Worm (Caenorhabditis elegans) whole organism, L2 larva: ENCODE measurements around the gene ZK1248.19.

ENCODE experiments used
- F13H6.1 ChIP-seq: sonication (generic microtip); optimal IDR thresholded peaks from 2 replicates; lab custom pipeline; 2016; ENCODE audit warnings: missing genetic modification characterization, missing compliant biosample characterization
- R02D3.7 ChIP-seq: fragments of 150-350 bp; optimal IDR thresholded peaks from 2 replicates; lab custom pipeline; 2014; ENCODE audit warnings: missing biosample characterization, missing genetic modification characterization
- Y55F3AM.14 ChIP-seq: fragments of 200-800 bp; sonication (Bioruptor generic); optimal IDR thresholded peaks from 2 replicates; lab custom pipeline; 2018; ENCODE audit warnings: mild to moderate bottlenecking, missing genetic modification characterization, missing compliant biosample characterization
- ZK546.5 ChIP-seq: sonication (generic microtip); optimal IDR thresholded peaks from 2 replicates; lab custom pipeline; 2017; ENCODE audit warnings: missing biosample characterization, missing genetic modification characterization
- alr-1 ChIP-seq: fragments of 150-350 bp; optimal IDR thresholded peaks from 2 replicates; lab custom pipeline; 2014; ENCODE audit warnings: missing biosample characterization, missing genetic modification characterization
- aly-2 ChIP-seq: fragments of 150-350 bp; optimal IDR thresholded peaks from 2 replicates; lab custom pipeline; 2014; ENCODE audit warnings: missing biosample characterization, missing genetic modification characterization
- ama-1 ChIP-seq: fragments of 150-350 bp; optimal IDR thresholded peaks from 2 replicates; lab custom pipeline; 2018; ENCODE audit warnings: inconsistent platforms
- blmp-1 ChIP-seq: sonication (generic microtip); optimal IDR thresholded peaks from 2 replicates; lab custom pipeline; 2017; ENCODE audit warnings: missing genetic modification characterization, mild to moderate bottlenecking, missing compliant biosample characterization, antibody characterized with exemption, moderate library complexity; ENCODE audit not compliant: insufficient read depth
- ceh-16 ChIP-seq: fragments of 150-350 bp; optimal IDR thresholded peaks from 2 replicates; lab custom pipeline; 2014; ENCODE audit warnings: missing biosample characterization, missing genetic modification characterization
- ceh-82 ChIP-seq: fragments of 150-350 bp; optimal IDR thresholded peaks from 2 replicates; lab custom pipeline; 2014; ENCODE audit warnings: missing biosample characterization, missing genetic modification characterization
- crh-2 ChIP-seq: sonication (generic microtip); optimal IDR thresholded peaks from 2 replicates; lab custom pipeline; 2017; ENCODE audit warnings: missing biosample characterization, missing genetic modification characterization
- dmd-4 ChIP-seq: sonication (generic microtip); optimal IDR thresholded peaks from 2 replicates; lab custom pipeline; 2017; ENCODE audit warnings: missing biosample characterization, missing genetic modification characterization
- egl-27 ChIP-seq: sonication (generic microtip); optimal IDR thresholded peaks from 3 replicates; lab custom pipeline; 2017; ENCODE audit warnings: missing biosample characterization, missing genetic modification reagents, missing genetic modification characterization
- elt-3 ChIP-seq: sonication (generic microtip); optimal IDR thresholded peaks from 2 replicates; lab custom pipeline; 2017; ENCODE audit warnings: missing biosample characterization, missing genetic modification characterization
- fos-1 ChIP-seq: fragments of 150-350 bp; optimal IDR thresholded peaks from 2 replicates; lab custom pipeline; 2014; ENCODE audit warnings: missing biosample characterization, missing genetic modification characterization
- gmeb-1 ChIP-seq: fragments of 150-350 bp; optimal IDR thresholded peaks from 2 replicates; lab custom pipeline; 2014; ENCODE audit warnings: missing biosample characterization, missing genetic modification characterization
- lin-11 ChIP-seq: fragments of 150-350 bp; sonication (generic microtip); optimal IDR thresholded peaks from 2 replicates; lab custom pipeline; 2014; ENCODE audit warnings: missing biosample characterization, missing genetic modification characterization, inconsistent platforms, mixed read lengths
- lin-39 ChIP-seq: fragments of 150-350 bp; optimal IDR thresholded peaks from 2 replicates; lab custom pipeline; 2014; ENCODE audit warnings: missing biosample characterization, missing genetic modification reagents, missing genetic modification characterization
- lsy-2 ChIP-seq, 2 experiments: fragments of 150-350 bp in 1 of 2; sonication (generic microtip) in 1 of 2; optimal IDR thresholded peaks; 2 replicates each; lab custom pipeline; 2014 to 2017; ENCODE audit warnings: missing biosample characterization in 2 of 2, missing genetic modification characterization in 2 of 2
- mab-5 ChIP-seq: fragments of 150-350 bp; optimal IDR thresholded peaks from 2 replicates; lab custom pipeline; 2014; ENCODE audit warnings: missing biosample characterization, missing genetic modification characterization
- mbf-1 ChIP-seq: sonication (generic microtip); optimal IDR thresholded peaks from 2 replicates; lab custom pipeline; 2017; ENCODE audit warnings: missing biosample characterization, missing genetic modification characterization
- mdl-1 ChIP-seq, 2 experiments: fragments of 150-350 bp in 1 of 2; sonication (generic microtip) in 1 of 2; optimal IDR thresholded peaks; 2 replicates each; lab custom pipeline; 2017; ENCODE audit warnings: missing biosample characterization in 2 of 2, missing genetic modification characterization in 2 of 2
- nhr-10 ChIP-seq: sonication (generic microtip); optimal IDR thresholded peaks from 2 replicates; lab custom pipeline; 2017; ENCODE audit warnings: missing biosample characterization, missing genetic modification characterization
- nhr-11 ChIP-seq: fragments of 150-350 bp; optimal IDR thresholded peaks from 2 replicates; lab custom pipeline; 2014; ENCODE audit warnings: missing biosample characterization, missing genetic modification characterization
- nhr-129 ChIP-seq: fragments of 150-350 bp; optimal IDR thresholded peaks from 2 replicates; lab custom pipeline; 2014; ENCODE audit warnings: missing biosample characterization, missing genetic modification characterization
- nhr-21 ChIP-seq: fragments of 150-350 bp; optimal IDR thresholded peaks from 2 replicates; lab custom pipeline; 2014; ENCODE audit warnings: missing biosample characterization, missing genetic modification characterization
- nhr-23 ChIP-seq: fragments of 150-350 bp; optimal IDR thresholded peaks from 2 replicates; lab custom pipeline; 2014; ENCODE audit warnings: missing biosample characterization, missing genetic modification reagents, missing genetic modification characterization
- nhr-25 ChIP-seq: fragments of 150-350 bp; sonication (generic microtip); optimal IDR thresholded peaks from 3 replicates; lab custom pipeline; 2014; ENCODE audit warnings: missing biosample characterization, missing genetic modification characterization
- nhr-6 ChIP-seq: fragments of 150-350 bp; optimal IDR thresholded peaks from 2 replicates; lab custom pipeline; 2014; ENCODE audit warnings: missing biosample characterization, missing genetic modification characterization
- nhr-77 ChIP-seq: fragments of 150-350 bp; optimal IDR thresholded peaks from 2 replicates; lab custom pipeline; 2014; ENCODE audit warnings: missing biosample characterization, missing genetic modification characterization
- peb-1 ChIP-seq: fragments of 150-350 bp; optimal IDR thresholded peaks from 2 replicates; lab custom pipeline; 2014; ENCODE audit warnings: missing biosample characterization, missing genetic modification characterization
- skn-1 ChIP-seq: sonication (generic microtip); optimal IDR thresholded peaks from 2 replicates; lab custom pipeline; 2017; ENCODE audit warnings: missing biosample characterization, missing genetic modification characterization
- sma-3 ChIP-seq: sonication (generic microtip); optimal IDR thresholded peaks from 2 replicates; lab custom pipeline; 2016; ENCODE audit warnings: missing genetic modification reagents, missing genetic modification characterization, missing compliant biosample characterization
- sma-9 ChIP-seq, 2 experiments: fragments of 150-350 bp in 1 of 2; sonication (generic microtip) in 1 of 2; optimal IDR thresholded peaks; 2 replicates each; lab custom pipeline; 2014 to 2016; ENCODE audit warnings: missing genetic modification characterization in 2 of 2, mild to moderate bottlenecking in 1 of 2, missing biosample characterization in 1 of 2, missing compliant biosample characterization in 1 of 2, missing genetic modification reagents in 1 of 2, moderate library complexity in 1 of 2
- snpc-4 ChIP-seq: fragments of 150-350 bp; optimal IDR thresholded peaks from 2 replicates; lab custom pipeline; 2014; ENCODE audit warnings: missing biosample characterization, missing genetic modification characterization
- unc-39 ChIP-seq: fragments of 150-350 bp; optimal IDR thresholded peaks from 2 replicates; lab custom pipeline; 2014; ENCODE audit warnings: missing biosample characterization, missing genetic modification characterization
- ztf-1 ChIP-seq: fragments of 200-800 bp; sonication (Bioruptor generic); conservative IDR thresholded peaks from 2 replicates; pipeline ENCODE4 v1.3.6; 2022; ENCODE audit warnings: missing genetic modification characterization, missing compliant biosample characterization
- ztf-11 ChIP-seq: sonication (generic microtip); optimal IDR thresholded peaks from 2 replicates; lab custom pipeline; 2017; ENCODE audit warnings: missing biosample characterization, missing genetic modification characterization
- ztf-4 ChIP-seq: fragments of 150-350 bp; optimal IDR thresholded peaks from 2 replicates; lab custom pipeline; 2014; ENCODE audit warnings: missing biosample characterization, missing genetic modification characterization

The ZK1248.19 gene

ce11 chrII:5835146-5835545 lies 4.1 kb downstream of the ZK1248.19 start:
- TF ChIP-seq nhr-10 (no peak), unc-39 (tag; lab: Kevin White, UChicago) (no peak), skn-1 (tag; lab: Kevin White, UChicago) (no peak)

DNA sequence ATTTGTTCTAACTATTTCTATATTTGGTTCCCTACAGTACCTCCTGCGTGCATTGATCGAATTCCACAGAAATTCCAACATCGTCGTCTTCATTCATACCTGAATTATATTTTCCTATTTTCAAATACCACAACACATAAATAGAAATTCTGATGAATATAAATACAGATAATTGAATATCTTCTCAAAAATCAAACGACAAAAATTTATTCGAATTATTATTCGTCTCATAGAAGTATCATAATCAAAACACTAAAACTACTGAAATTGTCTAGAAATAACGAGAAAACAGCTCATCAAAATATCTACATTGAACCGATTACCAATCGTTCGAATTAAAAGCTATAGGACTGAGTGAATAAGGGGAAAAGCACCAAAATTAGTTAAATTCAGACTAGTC lies 6.1 kb downstream of the ZK1248.19 start, which contains the start of gene gtap-1:
Gene gtap-1, minus strand, starts transcription at position 101 of the 400 bp plus-strand sequence.
- TF ChIP-seq fos-1 (no peak), nhr-77 (tag; lab: Kevin White, UChicago) (no peak), elt-3 (tag; lab: Kevin White, UChicago) (no peak), lsy-2 (tag; optimal IDR thresholded peaks at IDR 0.05; lab: Kevin White, UChicago) (no peak), sma-9 (GFP tag; optimal IDR thresholded peaks at IDR 0.05; lab: Kevin White, UChicago) (no peak), sma-9 (tag; optimal IDR thresholded peaks at IDR 0.05; lab: Kevin White, UChicago) (no peak), ztf-11 (tag; lab: Kevin White, UChicago) (no peak), mab-5 (tag; lab: Kevin White, UChicago) (no peak), gmeb-1 (tag; lab: Kevin White, UChicago) (no peak), nhr-25 (tag; lab: Kevin White, UChicago) (no peak), snpc-4 (no peak), lin-39 (no peak), egl-27 (tag; lab: Kevin White, UChicago) (no peak), ceh-82 (tag; lab: Kevin White, UChicago) (no peak), nhr-23 (tag; lab: Kevin White, UChicago) (no peak), ama-1 (lab: Kevin White, UChicago) (no peak), ztf-1 (GFP tag; lab: Robert Waterston, UW) (no peak), lin-11 (no peak), F13H6.1 (tag; lab: Kevin White, UChicago) (no peak), unc-39 (tag; lab: Kevin White, UChicago) (no peak), mdl-1 (tag; optimal IDR thresholded peaks at IDR 0.05; lab: Kevin White, UChicago) (no peak)

ce11 chrII:5831373-5831772 lies 7.8 kb downstream of the ZK1248.19 start:
- TF ChIP-seq mab-5 (tag; lab: Kevin White, UChicago) (no peak), nhr-11 (tag; lab: Kevin White, UChicago) (no peak), blmp-1 (tag; lab: Kevin White, UChicago) (no peak), ceh-82 (tag; lab: Kevin White, UChicago) (no peak), ZK546.5 (tag; lab: Kevin White, UChicago) (no peak), R02D3.7 (tag; lab: Kevin White, UChicago) (no peak), egl-27 (tag; lab: Kevin White, UChicago) (no peak), snpc-4 (no peak), ztf-4 (tag; lab: Kevin White, UChicago) (no peak), alr-1 (no peak), Y55F3AM.14 (no peak), nhr-6 (tag; lab: Kevin White, UChicago) (no peak), gmeb-1 (tag; lab: Kevin White, UChicago) (no peak), ama-1 (lab: Kevin White, UChicago) (no peak), ceh-16 (no peak), nhr-25 (tag; lab: Kevin White, UChicago) (no peak), lin-39 (no peak), peb-1 (no peak)

- TF ChIP-seq mbf-1 (tag; lab: Kevin White, UChicago): no peak
- TF ChIP-seq dmd-4 (tag; lab: Kevin White, UChicago): no peak
- peak; percentile 47 for TF ChIP-seq fos-1
- TF ChIP-seq, all 48 proteins: peak for 1
Measured at ce11 chrII:5829940-5830424, 9.2 kb downstream of the ZK1248.19 start, which contains the start of gene col-74. Gene col-74, plus strand, starts transcription at chrII:5830374.

DNA sequence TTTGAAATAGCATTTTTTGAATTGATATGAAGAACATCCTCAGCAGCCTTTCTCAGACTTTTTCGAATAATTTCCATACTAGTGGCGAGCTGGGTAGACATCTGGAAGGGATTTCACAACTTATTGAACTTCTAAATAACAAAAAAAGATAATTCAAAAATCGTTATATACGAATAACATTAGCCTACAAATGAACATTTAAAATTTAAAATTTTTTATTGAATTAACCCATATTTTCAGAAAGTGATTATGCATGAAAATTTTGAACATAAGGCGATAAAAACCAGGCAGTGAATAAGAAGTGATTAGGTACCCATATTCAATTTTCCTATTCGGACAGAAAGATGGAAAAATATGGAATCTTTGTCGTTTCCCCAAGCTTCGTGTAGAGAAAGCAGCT lies 10.7 kb downstream of the ZK1248.19 start, which contains the start of gene ZK1248.11:
Gene ZK1248.11, minus strand, starts transcription at position 101 of the 400 bp plus-strand sequence.
- TF ChIP-seq dmd-4 (tag; lab: Kevin White, UChicago) (no peak), sma-3 (GFP tag; lab: Kevin White, UChicago) (no peak), elt-3 (tag; lab: Kevin White, UChicago) (no peak), sma-9 (GFP tag; optimal IDR thresholded peaks at IDR 0.05; lab: Kevin White, UChicago) (no peak), sma-9 (tag; optimal IDR thresholded peaks at IDR 0.05; lab: Kevin White, UChicago) (no peak), ceh-16 (no peak), lsy-2 (tag; optimal IDR thresholded peaks at IDR 0.05; lab: Kevin White, UChicago) (no peak), crh-2 (tag; lab: Kevin White, UChicago) (no peak), lin-11 (no peak), nhr-21 (tag; lab: Kevin White, UChicago) (no peak), fos-1 (no peak), ZK546.5 (tag; lab: Kevin White, UChicago) (no peak), snpc-4 (no peak), lin-39 (no peak), nhr-129 (tag; lab: Kevin White, UChicago) (no peak), aly-2 (tag; lab: Kevin White, UChicago) (no peak), ceh-82 (tag; lab: Kevin White, UChicago) (no peak)
